Fruit fly (Drosophila melanogaster) S2 (cell line): ENCODE data around the gene CG32373.

Experiments used
- CG8478 ChIP-seq: fragments of >200 bp; optimal IDR thresholded peaks from 2 replicates; lab custom pipeline; 2018
- CTCF ChIP-seq, 2 experiments: fragments of >200 bp; optimal IDR thresholded peaks; 2 replicates each; lab custom pipeline; 2018

dm6 chr3L:7787788-7788406 lies 137.5 kb downstream of the CG32373 start:
- TF ChIP-seq CTCF (optimal IDR thresholded peaks at IDR 0.05; lab: Kevin White, UChicago) (no peak), CG8478 (lab: Kevin White, UChicago) (no peak)
